Fruit fly (Drosophila melanogaster): ENCODE results near the gene pb.

- TF ChIP-seq EcR (GFP tag; optimal IDR thresholded peaks at IDR 0.05) (no peak), pan (optimal IDR thresholded peaks at IDR 0.05) (no peak), CG8478 (optimal IDR thresholded peaks at IDR 0.05) (no peak), psq (optimal IDR thresholded peaks at IDR 0.05) (no peak), Dll (optimal IDR thresholded peaks at IDR 0.05) (no peak), usp (GFP tag; optimal IDR thresholded peaks at IDR 0.05) (no peak)
Observed at dm6 chr3R:6747907-6748306, 6.0 kb upstream of the pb start, which contains the start of gene CG34297.

Measured in whole organism.